Worm (Caenorhabditis elegans) whole organism, late embryonic: ENCODE results near the gene R04A9.9.

Experiments
- F13H6.1 ChIP-seq: sonication (generic microtip); optimal IDR thresholded peaks from 2 replicates; lab custom pipeline; 2016; ENCODE audit warnings: missing genetic modification characterization, missing compliant biosample characterization
- K02D7.2 ChIP-seq: sonication (generic microtip); optimal IDR thresholded peaks from 2 replicates; lab custom pipeline; 2017; ENCODE audit warnings: mild to moderate bottlenecking, missing genetic modification characterization, missing compliant biosample characterization
- T23F11.4 ChIP-seq: fragments of 200-800 bp; sonication (Bioruptor generic); optimal IDR thresholded peaks from 2 replicates; lab custom pipeline; 2018; ENCODE audit warnings: mild to moderate bottlenecking, missing genetic modification characterization, missing compliant biosample characterization
- Y22D7AL.16 ChIP-seq: sonication (generic microtip); optimal IDR thresholded peaks from 2 replicates; lab custom pipeline; 2016; ENCODE audit warnings: missing genetic modification characterization, missing compliant biosample characterization
- ahr-1 ChIP-seq: sonication (generic microtip); optimal IDR thresholded peaks from 2 replicates; lab custom pipeline; 2016; ENCODE audit warnings: missing genetic modification characterization, missing compliant biosample characterization
- ama-1 ChIP-seq: fragments of 150-350 bp; optimal IDR thresholded peaks from 2 replicates; lab custom pipeline; 2014
- ceh-19 ChIP-seq: fragments of 200-800 bp; sonication (Bioruptor generic); optimal IDR thresholded peaks from 2 replicates; lab custom pipeline; 2018; ENCODE audit warnings: mild to moderate bottlenecking, missing genetic modification characterization, missing compliant biosample characterization
- ceh-22 ChIP-seq: sonication (generic microtip); optimal IDR thresholded peaks from 2 replicates; lab custom pipeline; 2017; ENCODE audit warnings: missing biosample characterization, missing genetic modification characterization
- ceh-24 ChIP-seq: sonication (generic microtip); optimal IDR thresholded peaks from 2 replicates; lab custom pipeline; 2016; ENCODE audit warnings: mild to moderate bottlenecking, missing genetic modification characterization, missing compliant biosample characterization
- ceh-30 ChIP-seq: fragments of 150-350 bp; optimal IDR thresholded peaks from 2 replicates; lab custom pipeline; 2014; ENCODE audit warnings: missing biosample characterization, missing genetic modification characterization
- ceh-34 ChIP-seq: sonication (generic microtip); optimal IDR thresholded peaks from 2 replicates; lab custom pipeline; 2016; ENCODE audit warnings: mild to moderate bottlenecking, missing genetic modification characterization, missing compliant biosample characterization
- ceh-45 ChIP-seq: fragments of 200-800 bp; sonication (Bioruptor generic); IDR thresholded peaks from 2 replicates; pipeline ENCODE4 v1.3.6; 2022; ENCODE audit warnings: missing genetic modification reagents, missing genetic modification characterization, missing compliant biosample characterization
- ceh-48 ChIP-seq: sonication (generic microtip); optimal IDR thresholded peaks from 2 replicates; lab custom pipeline; 2016; ENCODE audit warnings: missing genetic modification characterization, inconsistent platforms, missing compliant biosample characterization
- ceh-9 ChIP-seq: sonication (generic microtip); optimal IDR thresholded peaks from 2 replicates; lab custom pipeline; 2016; ENCODE audit warnings: mild to moderate bottlenecking, missing genetic modification characterization, inconsistent platforms, missing compliant biosample characterization
- che-1 ChIP-seq: sonication (generic microtip); optimal IDR thresholded peaks from 2 replicates; lab custom pipeline; 2016; ENCODE audit warnings: mild to moderate bottlenecking, missing genetic modification characterization, missing compliant biosample characterization
- dmd-4 ChIP-seq: sonication (generic microtip); optimal IDR thresholded peaks from 2 replicates; lab custom pipeline; 2016; ENCODE audit warnings: borderline replicate concordance, missing genetic modification characterization, missing compliant biosample characterization
- ets-4 ChIP-seq: sonication (generic microtip); optimal IDR thresholded peaks from 2 replicates; lab custom pipeline; 2016; ENCODE audit warnings: missing genetic modification characterization, missing compliant biosample characterization
- eyg-1 ChIP-seq: sonication (generic microtip); optimal IDR thresholded peaks from 2 replicates; lab custom pipeline; 2016; ENCODE audit warnings: missing genotype, missing genetic modification characterization, missing compliant biosample characterization
- fax-1 ChIP-seq: sonication (generic microtip); optimal IDR thresholded peaks from 2 replicates; lab custom pipeline; 2016; ENCODE audit warnings: missing genotype, missing genetic modification characterization, missing compliant biosample characterization
- fkh-6 ChIP-seq: sonication (generic microtip); optimal IDR thresholded peaks from 2 replicates; lab custom pipeline; 2016; ENCODE audit warnings: missing genetic modification characterization, missing compliant biosample characterization
- gmeb-2 ChIP-seq: sonication (generic microtip); optimal IDR thresholded peaks from 2 replicates; lab custom pipeline; 2016; ENCODE audit warnings: missing genetic modification characterization, inconsistent platforms, missing compliant biosample characterization
- hlh-30 ChIP-seq: sonication (generic microtip); optimal IDR thresholded peaks from 2 replicates; lab custom pipeline; 2017; ENCODE audit warnings: antibody characterized with exemption, missing genetic modification characterization, missing compliant biosample characterization; ENCODE audit not compliant: insufficient read depth
- hlh-6 ChIP-seq: sonication (generic microtip); optimal IDR thresholded peaks from 2 replicates; lab custom pipeline; 2016; ENCODE audit warnings: missing genotype, missing genetic modification characterization, missing compliant biosample characterization
- lin-11 ChIP-seq: fragments of 200-800 bp; sonication (Bioruptor generic); optimal IDR thresholded peaks from 2 replicates; lab custom pipeline; 2018; ENCODE audit warnings: mild to moderate bottlenecking, missing genetic modification characterization, missing compliant biosample characterization
- madf-2 ChIP-seq: sonication (generic microtip); optimal IDR thresholded peaks from 2 replicates; lab custom pipeline; 2017; ENCODE audit warnings: missing genetic modification characterization, missing compliant biosample characterization
- mec-3 ChIP-seq: sonication (generic microtip); optimal IDR thresholded peaks from 2 replicates; lab custom pipeline; 2016; ENCODE audit warnings: borderline replicate concordance, missing genetic modification characterization, missing compliant biosample characterization
- nfya-1 ChIP-seq: sonication (generic microtip); optimal IDR thresholded peaks from 2 replicates; lab custom pipeline; 2017; ENCODE audit warnings: missing genetic modification characterization, mild to moderate bottlenecking, missing compliant biosample characterization, antibody characterized with exemption, moderate library complexity
- npax-4 ChIP-seq: sonication (generic microtip); optimal IDR thresholded peaks from 2 replicates; lab custom pipeline; 2016; ENCODE audit warnings: missing genetic modification characterization, missing compliant biosample characterization
- pag-3 ChIP-seq: sonication (generic microtip); optimal IDR thresholded peaks from 2 replicates; lab custom pipeline; 2016; ENCODE audit warnings: missing compliant biosample characterization, missing genetic modification characterization, borderline replicate concordance
- pat-9 ChIP-seq: fragments of 200-800 bp; sonication (Bioruptor generic); optimal IDR thresholded peaks from 2 replicates; lab custom pipeline; 2018; ENCODE audit warnings: mild to moderate bottlenecking, missing genetic modification characterization, moderate library complexity, missing compliant biosample characterization
- pax-1 ChIP-seq: fragments of 150-350 bp; optimal IDR thresholded peaks from 2 replicates; lab custom pipeline; 2014; ENCODE audit warnings: missing biosample characterization, missing genetic modification characterization
- pha-4 ChIP-seq: fragments of 150-350 bp; optimal IDR thresholded peaks from 2 replicates; lab custom pipeline; 2018; ENCODE audit warnings: missing biosample characterization, missing genetic modification reagents, missing genetic modification characterization
- pqm-1 ChIP-seq: sonication (generic microtip); optimal IDR thresholded peaks from 2 replicates; lab custom pipeline; 2016; ENCODE audit warnings: missing genetic modification characterization, missing compliant biosample characterization
- pros-1 ChIP-seq: fragments of 150-350 bp; optimal IDR thresholded peaks from 2 replicates; lab custom pipeline; 2014; ENCODE audit warnings: missing biosample characterization, missing genetic modification reagents, missing genetic modification characterization
- sdc-2 ChIP-seq: sonication (generic microtip); optimal IDR thresholded peaks from 2 replicates; lab custom pipeline; 2016; ENCODE audit warnings: missing genotype, missing genetic modification characterization, missing compliant biosample characterization
- sox-4 ChIP-seq: sonication (generic microtip); optimal IDR thresholded peaks from 2 replicates; lab custom pipeline; 2017; ENCODE audit warnings: mild to moderate bottlenecking, missing genetic modification characterization, inconsistent platforms, missing compliant biosample characterization
- syd-9 ChIP-seq: sonication (generic microtip); optimal IDR thresholded peaks from 2 replicates; lab custom pipeline; 2016; ENCODE audit warnings: mild to moderate bottlenecking, missing genetic modification characterization, moderate library complexity, missing compliant biosample characterization
- tbx-2 ChIP-seq: sonication (generic microtip); optimal IDR thresholded peaks from 2 replicates; lab custom pipeline; 2016; ENCODE audit warnings: missing genetic modification characterization, missing compliant biosample characterization
- tbx-7 ChIP-seq: sonication (generic microtip); optimal IDR thresholded peaks from 2 replicates; lab custom pipeline; 2016; ENCODE audit warnings: missing genotype, missing genetic modification characterization, missing compliant biosample characterization
- unc-3 ChIP-seq, 2 experiments: fragments of 200-800 bp in 1 of 2; sonication (Bioruptor generic) in 1 of 2; sonication (generic microtip) in 1 of 2; conservative IDR thresholded peaks in 1 of 2; optimal IDR thresholded peaks in 1 of 2; 2 replicates each; pipeline versions ENCODE4 v1.3.6 to Lab custom; 2016 to 2022; ENCODE audit warnings: missing compliant biosample characterization in 2 of 2, missing genetic modification characterization in 2 of 2, missing genetic modification reagents in 1 of 2
- unc-42 ChIP-seq: sonication (generic microtip); optimal IDR thresholded peaks from 2 replicates; lab custom pipeline; 2016; ENCODE audit warnings: missing genotype, missing genetic modification characterization, missing compliant biosample characterization
- unc-55 ChIP-seq: sonication (generic microtip); optimal IDR thresholded peaks from 2 replicates; lab custom pipeline; 2017; ENCODE audit warnings: missing biosample characterization, missing genetic modification reagents, missing genetic modification characterization
- unc-86 ChIP-seq: sonication (generic microtip); optimal IDR thresholded peaks from 2 replicates; lab custom pipeline; 2016; ENCODE audit warnings: missing genetic modification characterization, missing compliant biosample characterization

The R04A9.9 gene

ce11 chrX:404597-404996 is 14.2 kb upstream of the R04A9.9 start, which contains the start of gene R04A9.1:
Gene R04A9.1, plus strand, starts transcription at chrX:404897.
- no peak for TF ChIP-seq ets-4
- no peak for TF ChIP-seq ahr-1 (tag; lab: Kevin White, UChicago)
- no peak for TF ChIP-seq pax-1
- TF ChIP-seq ceh-45 (GFP tag; lab: Robert Waterston, UW) = no peak
- no peak for TF ChIP-seq fkh-6 (tag; lab: Kevin White, UChicago)
- TF ChIP-seq ceh-24 = no peak
- TF ChIP-seq pros-1 (tag; lab: Kevin White, UChicago) = no peak
- TF ChIP-seq mec-3 (tag; lab: Kevin White, UChicago) = no peak
- no peak for TF ChIP-seq sox-4 (tag; lab: Kevin White, UChicago)
- no peak for TF ChIP-seq pqm-1 (tag; lab: Kevin White, UChicago)
- no peak for TF ChIP-seq ceh-19 (GFP tag; lab: Kevin White, UChicago)
- no peak for TF ChIP-seq pha-4
- TF ChIP-seq, all 69 proteins: peak for 0

DNA sequence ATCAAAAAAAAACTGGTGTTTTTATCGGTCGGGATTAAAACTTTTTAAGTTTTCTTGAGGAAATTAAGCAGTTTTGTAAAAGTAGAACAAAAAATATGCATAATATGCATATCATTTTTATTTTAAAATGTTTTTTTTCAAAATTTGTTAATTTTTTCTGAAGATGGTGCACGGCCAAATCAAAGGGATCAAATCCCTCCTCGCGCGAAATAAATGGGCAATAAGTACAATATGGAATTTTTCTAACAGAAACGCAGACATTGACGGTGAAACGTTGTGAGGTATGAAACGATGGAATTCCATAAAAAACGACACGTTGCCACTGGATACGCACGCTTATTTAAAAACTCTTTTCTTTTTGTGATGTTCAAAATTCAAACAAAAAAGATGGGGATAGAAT is 12.6 kb upstream of the R04A9.9 start:
- peak; percentile 91 for TF ChIP-seq sdc-2 (tag; lab: Kevin White, UChicago)
- TF ChIP-seq gmeb-2 (tag; lab: Kevin White, UChicago) = no peak

DNA sequence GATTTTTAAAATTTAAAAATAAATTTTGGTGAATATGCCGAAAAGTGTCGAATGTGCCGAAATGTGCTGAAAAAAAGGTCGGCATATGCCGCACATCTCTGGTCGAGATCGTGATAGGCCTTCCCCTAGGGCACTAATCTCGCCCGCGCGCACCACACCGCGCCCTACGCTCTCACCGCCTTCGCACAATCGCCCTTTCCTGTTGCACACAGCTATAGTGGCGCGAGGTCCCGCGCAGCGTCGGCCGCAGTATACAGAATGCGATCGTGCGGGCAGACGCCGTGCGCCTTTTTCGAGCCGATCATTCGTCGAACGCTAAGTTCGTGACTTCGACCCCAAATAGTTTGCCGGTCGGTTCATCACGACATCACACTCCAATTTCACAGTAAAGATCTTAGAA is 9.2 kb upstream of the R04A9.9 start:
- TF ChIP-seq syd-9 (tag; lab: Kevin White, UChicago) (no peak), fax-1 (tag; lab: Kevin White, UChicago) (no peak), ahr-1 (tag; lab: Kevin White, UChicago) (no peak), ceh-30 (tag; lab: Kevin White, UChicago) (no peak), ceh-22 (tag; lab: Kevin White, UChicago) (no peak), ets-4 (no peak), che-1 (no peak), sox-4 (tag; lab: Kevin White, UChicago) (no peak), hlh-6 (no peak), unc-3 (GFP tag; conservative IDR thresholded peaks at IDR 0.05; lab: Robert Waterston, UW) (no peak), unc-3 (tag; optimal IDR thresholded peaks at IDR 0.05; lab: Kevin White, UChicago) (no peak), K02D7.2 (tag; lab: Kevin White, UChicago) (no peak), ceh-9 (tag; lab: Kevin White, UChicago) (no peak), Y22D7AL.16 (tag; lab: Kevin White, UChicago) (no peak)

DNA sequence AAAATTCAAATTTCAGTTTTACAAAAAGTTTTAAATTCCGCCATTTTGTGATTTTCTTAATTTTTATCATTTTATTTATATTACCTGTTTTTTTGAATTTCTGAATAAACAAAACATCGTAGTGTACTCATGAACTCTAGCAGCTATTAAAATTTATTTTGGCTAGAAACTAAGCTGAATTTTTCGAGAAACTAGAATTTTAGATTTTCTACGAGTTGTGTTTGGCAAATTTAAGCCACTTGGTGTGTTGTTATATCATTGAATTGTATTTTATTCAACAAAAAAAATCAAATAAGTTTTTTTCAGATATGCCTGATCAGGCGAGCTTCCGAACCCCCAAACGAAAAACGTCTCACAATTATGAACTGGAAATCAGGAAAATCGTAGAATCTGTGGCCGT is 6.9 kb upstream of the R04A9.9 start, which contains the start of gene R04A9.6:
Gene R04A9.6, plus strand, starts transcription at position 301 of the 400 bp plus-strand sequence.
- TF ChIP-seq unc-42 (tag; lab: Kevin White, UChicago) = no peak
- no peak for TF ChIP-seq unc-55
- TF ChIP-seq madf-2 = no peak
- TF ChIP-seq pat-9 (tag; lab: Kevin White, UChicago) = no peak
- TF ChIP-seq nfya-1 (tag; lab: Kevin White, UChicago) = no peak
- TF ChIP-seq che-1 = no peak
- TF ChIP-seq T23F11.4 (GFP tag; lab: Kevin White, UChicago) = no peak
- no peak for TF ChIP-seq dmd-4 (tag; lab: Kevin White, UChicago)

DNA sequence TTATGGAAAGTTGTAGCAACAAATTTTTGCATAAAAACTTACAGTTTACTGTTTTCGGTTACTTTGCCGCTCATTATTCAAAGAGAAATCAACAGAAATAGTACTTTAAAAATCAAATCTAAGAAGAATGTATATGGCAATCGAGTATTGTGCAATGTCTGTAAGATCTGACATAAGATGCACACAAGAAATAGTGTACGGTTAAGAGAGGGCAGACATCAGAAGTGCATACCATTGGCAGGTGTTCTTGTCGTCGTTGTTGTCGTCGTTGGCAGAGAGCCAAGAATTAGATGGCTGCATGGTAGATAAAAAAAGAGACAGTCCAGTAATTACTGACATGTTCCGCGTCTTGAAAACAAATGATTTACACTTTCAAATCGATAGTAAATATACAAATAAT is 4.3 kb upstream of the R04A9.9 start, which contains the start of gene R04A9.7:
Gene R04A9.7, minus strand, starts transcription at position 184 of the 400 bp plus-strand sequence.
- TF ChIP-seq F13H6.1 (tag; lab: Kevin White, UChicago) (no peak), eyg-1 (no peak), pag-3 (tag; lab: Kevin White, UChicago) (no peak), ama-1 (lab: Kevin White, UChicago) (no peak), sdc-2 (tag; lab: Kevin White, UChicago) (no peak), Y22D7AL.16 (tag; lab: Kevin White, UChicago) (no peak), ceh-48 (tag; lab: Kevin White, UChicago) (no peak), unc-42 (tag; lab: Kevin White, UChicago) (no peak), ceh-22 (tag; lab: Kevin White, UChicago) (no peak), npax-4 (tag; lab: Kevin White, UChicago) (no peak), hlh-30 (tag; lab: Kevin White, UChicago) (no peak), pqm-1 (tag; lab: Kevin White, UChicago) (no peak), ceh-34 (tag; lab: Kevin White, UChicago) (no peak), tbx-7 (tag; lab: Kevin White, UChicago) (no peak), tbx-2 (no peak), unc-86 (tag; lab: Kevin White, UChicago) (no peak), mec-3 (tag; lab: Kevin White, UChicago) (no peak), ceh-24 (no peak), lin-11 (no peak)
